Worm (Caenorhabditis elegans) whole organism, L4/young adult: ENCODE measurements around the gene imp-2.

Source experiments
- W03F9.2 ChIP-seq: fragments of 150-350 bp; optimal IDR thresholded peaks from 2 replicates; lab custom pipeline; 2014; ENCODE audit warnings: missing biosample characterization, missing genetic modification characterization
- dao-5 ChIP-seq: sonication (generic microtip); optimal IDR thresholded peaks from 2 replicates; lab custom pipeline; 2016; ENCODE audit warnings: missing genotype, missing genetic modification characterization, moderate library complexity, missing compliant biosample characterization
- him-1 ChIP-seq: sonication (generic microtip); optimal IDR thresholded peaks from 2 replicates; lab custom pipeline; 2016; ENCODE audit warnings: missing genotype, missing genetic modification reagents, missing genetic modification characterization, missing compliant biosample characterization

DNA sequence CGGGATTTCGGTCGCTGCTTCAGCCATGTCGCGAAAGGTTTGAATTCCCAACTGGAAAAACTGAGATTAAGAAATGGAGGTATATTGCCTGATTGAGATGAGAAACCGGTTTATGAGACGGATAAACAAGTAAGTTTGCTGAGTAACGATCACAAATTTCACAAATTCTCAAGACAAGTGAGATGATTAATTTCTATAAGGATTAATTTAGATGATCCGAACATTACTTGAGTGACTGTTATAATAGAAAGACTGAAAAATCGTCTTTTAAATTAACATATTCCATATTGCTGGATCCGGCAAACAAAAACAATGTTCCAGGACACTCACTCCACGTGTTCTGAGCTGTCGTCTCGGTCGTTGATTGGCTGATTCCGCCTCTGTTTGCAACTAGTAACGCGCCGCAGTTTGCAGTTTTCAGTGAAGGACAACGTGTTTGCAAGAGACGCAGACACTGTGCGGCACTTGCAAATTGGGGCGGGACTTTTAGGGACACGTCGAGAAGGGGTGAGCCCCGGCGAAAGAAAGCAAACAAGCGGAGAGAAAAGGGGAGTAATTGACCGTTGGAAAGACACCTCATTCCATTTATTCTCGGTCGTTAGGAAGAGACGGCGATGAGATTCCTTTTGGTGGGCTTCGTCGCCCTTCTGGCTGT lies at the start of gene imp-2, which contains the start of gene enpl-1:
- TF ChIP-seq dao-5 (no peak), him-1 (tag; lab: Kevin White, UChicago) (no peak), W03F9.2 (tag; lab: Kevin White, UChicago) (peak; percentile 45)
